Worm (Caenorhabditis elegans) whole organism, early embryonic: ENCODE data around the gene vap-2.

Source experiments
- B0310.2 ChIP-seq: sonication (generic microtip); optimal IDR thresholded peaks from 2 replicates; lab custom pipeline; 2016; ENCODE audit warnings: mild to moderate bottlenecking, missing genetic modification characterization, missing compliant biosample characterization
- F13C5.2 ChIP-seq: sonication (generic microtip); optimal IDR thresholded peaks from 2 replicates; lab custom pipeline; 2017; ENCODE audit warnings: mild to moderate bottlenecking, missing genetic modification characterization, inconsistent platforms, missing compliant biosample characterization
- aly-1 ChIP-seq: sonication (generic microtip); optimal IDR thresholded peaks from 2 replicates; lab custom pipeline; 2016; ENCODE audit warnings: missing genetic modification characterization, missing compliant biosample characterization
- ama-1 ChIP-seq: fragments of 150-350 bp; optimal IDR thresholded peaks from 2 replicates; lab custom pipeline; 2014
- ceh-13 ChIP-seq: fragments of 200-800 bp; sonication (Bioruptor generic); optimal IDR thresholded peaks from 2 replicates; lab custom pipeline; 2018; ENCODE audit warnings: mild to moderate bottlenecking, missing genetic modification characterization, missing compliant biosample characterization
- ceh-36 ChIP-seq: sonication (generic microtip); optimal IDR thresholded peaks from 2 replicates; lab custom pipeline; 2016; ENCODE audit warnings: missing genetic modification characterization, inconsistent platforms, missing compliant biosample characterization
- ets-7 ChIP-seq: sonication (generic microtip); optimal IDR thresholded peaks from 2 replicates; lab custom pipeline; 2016; ENCODE audit warnings: missing genotype, missing genetic modification characterization, missing compliant biosample characterization
- flt-1 ChIP-seq: fragments of 200-800 bp; sonication (Bioruptor generic); IDR thresholded peaks from 2 replicates; pipeline ENCODE4 v1.3.6; 2022; ENCODE audit warnings: missing genetic modification characterization, missing compliant biosample characterization
- hmbx-1 ChIP-seq: sonication (generic microtip); optimal IDR thresholded peaks from 2 replicates; lab custom pipeline; 2016; ENCODE audit warnings: mild to moderate bottlenecking, missing genetic modification characterization, missing compliant biosample characterization
- hmg-4 ChIP-seq: fragments of 200-800 bp; sonication (Bioruptor generic); optimal IDR thresholded peaks from 2 replicates; lab custom pipeline; 2018; ENCODE audit warnings: mild to moderate bottlenecking, missing genetic modification characterization, missing compliant biosample characterization
- hnd-1 ChIP-seq: sonication (generic microtip); optimal IDR thresholded peaks from 2 replicates; lab custom pipeline; 2016; ENCODE audit warnings: missing genetic modification characterization, missing compliant biosample characterization
- pes-1 ChIP-seq: fragments of 200-800 bp; sonication (Bioruptor generic); IDR thresholded peaks from 2 replicates; pipeline ENCODE4 v1.3.6; 2022; ENCODE audit warnings: missing genetic modification reagents, missing genetic modification characterization, missing compliant biosample characterization
- scrt-1 ChIP-seq: fragments of 200-800 bp; sonication (Bioruptor generic); IDR thresholded peaks from 2 replicates; pipeline ENCODE4 v1.3.6; 2022; ENCODE audit warnings: missing genetic modification characterization, missing compliant biosample characterization
- sea-1 ChIP-seq: fragments of 200-800 bp; sonication (Bioruptor generic); conservative IDR thresholded peaks from 2 replicates; pipeline ENCODE4 v1.3.6; 2022; ENCODE audit warnings: missing genetic modification characterization, missing compliant biosample characterization
- tbx-11 ChIP-seq: fragments of 200-800 bp; sonication (Bioruptor generic); IDR thresholded peaks from 2 replicates; pipeline ENCODE4 v1.3.6; 2022; ENCODE audit warnings: missing genetic modification characterization, missing compliant biosample characterization
- tbx-37 ChIP-seq: fragments of 200-800 bp; sonication (Bioruptor generic); conservative IDR thresholded peaks from 2 replicates; pipeline ENCODE4 v1.3.6; 2022; ENCODE audit warnings: missing genetic modification reagents, missing genetic modification characterization, missing compliant biosample characterization
- tra-4 ChIP-seq: sonication (generic microtip); optimal IDR thresholded peaks from 2 replicates; lab custom pipeline; 2017; ENCODE audit warnings: missing genetic modification characterization, missing compliant biosample characterization

The vap-2 gene

DNA sequence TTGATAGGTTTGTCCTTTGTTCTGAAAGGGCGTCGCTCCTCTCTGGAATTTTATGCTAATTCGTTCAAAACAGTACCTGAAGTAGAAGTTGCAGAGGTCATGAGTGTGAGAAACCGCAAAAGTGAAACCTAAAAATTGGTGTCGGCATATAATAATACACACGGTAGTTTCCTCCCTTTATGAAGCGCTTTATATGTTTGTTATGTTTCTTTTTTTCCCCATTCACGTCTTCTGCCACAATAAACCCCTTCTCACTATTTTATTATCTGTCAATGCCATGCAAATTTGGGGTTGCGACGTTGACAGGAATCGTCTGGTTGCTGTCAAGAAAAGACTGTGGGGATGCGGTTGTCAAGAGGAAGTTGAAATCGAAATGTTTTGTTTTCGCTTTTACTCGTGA, at the start of gene vap-2:
vap-2 (minus strand) TSS at position 101 of the 400 bp plus-strand sequence.
- no peak for TF ChIP-seq hmg-4
- TF ChIP-seq ama-1 (lab: Kevin White, UChicago) = no peak

ce11 chrX:10838550-10838949, 46.2 kb upstream of the vap-2 start, which contains the start of gene plc-1:
Gene plc-1, minus strand, starts transcription at chrX:10838650.
- TF ChIP-seq F13C5.2 (no peak), ama-1 (lab: Kevin White, UChicago) (no peak), B0310.2 (no peak), pes-1 (GFP tag; lab: Robert Waterston, UW) (no peak), ceh-36 (tag; lab: Kevin White, UChicago) (no peak), ets-7 (no peak), scrt-1 (GFP tag; lab: Robert Waterston, UW) (no peak), tbx-11 (GFP tag; lab: Robert Waterston, UW) (no peak)

ce11 chrX:10837609-10838008, 45.3 kb upstream of the vap-2 start:
- TF ChIP-seq tbx-11 (GFP tag; lab: Robert Waterston, UW) (no peak), ceh-36 (tag; lab: Kevin White, UChicago) (peak; percentile 26)

DNA sequence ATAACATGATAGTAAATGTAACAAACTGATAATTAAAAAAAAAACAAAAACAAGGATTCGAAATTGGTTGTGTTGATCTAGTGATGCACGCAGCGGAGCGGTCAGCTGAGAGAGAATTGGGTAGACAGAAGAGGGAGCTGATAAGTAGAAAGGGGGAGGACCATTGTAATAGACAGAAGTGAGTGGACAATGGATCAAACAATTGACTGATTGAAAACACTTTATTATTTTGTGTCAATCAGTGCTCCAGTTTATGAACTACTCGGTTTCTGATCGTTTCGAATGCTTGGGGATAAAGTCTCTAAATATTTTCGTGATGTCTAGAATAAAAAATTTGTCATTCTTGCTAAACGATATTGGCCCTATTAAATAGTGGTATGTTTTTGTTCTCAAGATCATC, 42.2 kb upstream of the vap-2 start:
- TF ChIP-seq scrt-1 (GFP tag; lab: Robert Waterston, UW) (no peak), flt-1 (GFP tag; lab: Robert Waterston, UW) (no peak), ceh-36 (tag; lab: Kevin White, UChicago) (no peak), hnd-1 (tag; lab: Kevin White, UChicago) (no peak), hmbx-1 (tag; lab: Kevin White, UChicago) (no peak), tra-4 (tag; lab: Kevin White, UChicago) (no peak), ama-1 (lab: Kevin White, UChicago) (no peak), sea-1 (GFP tag; lab: Robert Waterston, UW) (no peak), F13C5.2 (no peak)

ce11 chrX:10821160-10821559, 28.8 kb upstream of the vap-2 start:
- peak; percentile 12 for TF ChIP-seq aly-1 (tag; lab: Kevin White, UChicago)
- peak; percentile 57 for TF ChIP-seq ceh-36 (tag; lab: Kevin White, UChicago)
- TF ChIP-seq ceh-13 = peak; percentile 41
- TF ChIP-seq tbx-37 (GFP tag; lab: Robert Waterston, UW) = peak; percentile 65
- TF ChIP-seq ets-7 = peak; percentile 22
- TF ChIP-seq F13C5.2 = peak; percentile 32
- TF ChIP-seq pes-1 (GFP tag; lab: Robert Waterston, UW) = no peak
- TF ChIP-seq B0310.2 = peak; percentile 43
- peak; percentile 34 for TF ChIP-seq tra-4 (tag; lab: Kevin White, UChicago)
- TF ChIP-seq ama-1 (lab: Kevin White, UChicago) = no peak
- TF ChIP-seq scrt-1 (GFP tag; lab: Robert Waterston, UW) = peak; percentile 87
- peak; percentile 75 for TF ChIP-seq flt-1 (GFP tag; lab: Robert Waterston, UW)
- TF ChIP-seq sea-1 (GFP tag; lab: Robert Waterston, UW) = 0 out of 2 replicates have a peak, but pooled peaks have one; percentile 59
- peak; percentile 50 for TF ChIP-seq hnd-1 (tag; lab: Kevin White, UChicago)
- TF ChIP-seq hmbx-1 (tag; lab: Kevin White, UChicago) = no peak
- TF ChIP-seq tbx-11 (GFP tag; lab: Robert Waterston, UW) = peak; percentile 76; the same call in 1 of the 2 replicates
- no peak for TF ChIP-seq hmg-4

- TF ChIP-seq scrt-1 (GFP tag; lab: Robert Waterston, UW) (no peak), hmg-4 (no peak), B0310.2 (no peak), F13C5.2 (no peak), hmbx-1 (tag; lab: Kevin White, UChicago) (no peak), flt-1 (GFP tag; lab: Robert Waterston, UW) (no peak), ceh-13 (no peak), hnd-1 (tag; lab: Kevin White, UChicago) (no peak), ceh-36 (tag; lab: Kevin White, UChicago) (no peak), ama-1 (lab: Kevin White, UChicago) (no peak), tbx-11 (GFP tag; lab: Robert Waterston, UW) (no peak), ets-7 (no peak), aly-1 (tag; lab: Kevin White, UChicago) (no peak)
These were observed 28.2 kb upstream of the vap-2 start, which contains the start of gene F31B12.3 for ce11 chrX:10820511-10820910. Gene F31B12.3, minus strand, starts transcription at chrX:10820611.

ce11 chrX:10804441-10804840, 12.1 kb upstream of the vap-2 start, which contains the start of gene F31B12.4:
Gene F31B12.4, plus strand, starts transcription at chrX:10804741.
- TF ChIP-seq ceh-13 (no peak), pes-1 (GFP tag; lab: Robert Waterston, UW) (no peak), ama-1 (lab: Kevin White, UChicago) (no peak), tbx-37 (GFP tag; lab: Robert Waterston, UW) (no peak), flt-1 (GFP tag; lab: Robert Waterston, UW) (no peak), hnd-1 (tag; lab: Kevin White, UChicago) (no peak), F13C5.2 (no peak), B0310.2 (no peak), hmbx-1 (tag; lab: Kevin White, UChicago) (no peak)

- TF ChIP-seq tra-4 (tag; lab: Kevin White, UChicago) (no peak), ets-7 (no peak), pes-1 (GFP tag; lab: Robert Waterston, UW) (no peak), B0310.2 (no peak), hnd-1 (tag; lab: Kevin White, UChicago) (no peak), aly-1 (tag; lab: Kevin White, UChicago) (no peak), ceh-13 (no peak), F13C5.2 (no peak), ama-1 (lab: Kevin White, UChicago) (no peak), scrt-1 (GFP tag; lab: Robert Waterston, UW) (no peak), hmg-4 (no peak), flt-1 (GFP tag; lab: Robert Waterston, UW) (no peak), sea-1 (GFP tag; lab: Robert Waterston, UW) (no peak), tbx-11 (GFP tag; lab: Robert Waterston, UW) (no peak), tbx-37 (GFP tag; lab: Robert Waterston, UW) (no peak), hmbx-1 (tag; lab: Kevin White, UChicago) (no peak)
These were observed 2.3 kb upstream of the vap-2 start, which contains the start of gene T05A10.6 for ce11 chrX:10794647-10795046. Gene T05A10.6, minus strand, starts transcription at chrX:10794747.
